Worm (Caenorhabditis elegans) whole organism, young adult: ENCODE measurements around the gene sulp-7.

ENCODE experiments used
- C17E4.6 ChIP-seq: fragments of 200-800 bp; sonication (Bioruptor generic); IDR thresholded peaks from 2 replicates; pipeline ENCODE4 v1.3.6; 2022; ENCODE audit warnings: missing genetic modification reagents, missing genetic modification characterization, missing compliant biosample characterization
- F22D6.2 ChIP-seq: sonication (generic microtip); optimal IDR thresholded peaks from 2 replicates; lab custom pipeline; 2016; ENCODE audit warnings: mild to moderate bottlenecking, missing genetic modification characterization, missing compliant biosample characterization
- F39B2.1 ChIP-seq: fragments of 200-800 bp; sonication (Bioruptor generic); IDR thresholded peaks from 2 replicates; pipeline ENCODE4 v1.3.6; 2022; ENCODE audit warnings: missing genetic modification reagents, missing genetic modification characterization, missing compliant biosample characterization
- T07F8.4 ChIP-seq: sonication (generic microtip); optimal IDR thresholded peaks from 2 replicates; lab custom pipeline; 2016; ENCODE audit warnings: mild to moderate bottlenecking, missing genetic modification characterization, moderate library complexity, missing compliant biosample characterization
- Y79H2A.3 ChIP-seq: fragments of 200-800 bp; sonication (Bioruptor generic); conservative IDR thresholded peaks from 2 replicates; pipeline ENCODE4 v1.3.6; 2022; ENCODE audit warnings: missing genetic modification reagents, missing genetic modification characterization, missing compliant biosample characterization
- ZK185.1 ChIP-seq: sonication (generic microtip); optimal IDR thresholded peaks from 2 replicates; lab custom pipeline; 2016; ENCODE audit warnings: mild to moderate bottlenecking, missing genetic modification characterization, missing compliant biosample characterization; ENCODE audit not compliant: poor library complexity, severe bottlenecking
- ama-1 ChIP-seq, 3 experiments: fragments of 150-350 bp in 1 of 3; sonication (generic microtip) in 2 of 3; optimal IDR thresholded peaks; 2 replicates each; lab custom pipeline; 2014 to 2018; ENCODE audit warnings: missing biosample characterization in 2 of 3, missing genetic modification characterization in 2 of 3, missing genetic modification reagents in 2 of 3
- aptf-2 ChIP-seq: fragments of 200-800 bp; sonication (Bioruptor generic); conservative IDR thresholded peaks from 2 replicates; pipeline ENCODE4 v1.3.6; 2022; ENCODE audit warnings: missing genetic modification reagents, missing genetic modification characterization, missing compliant biosample characterization
- athp-1 ChIP-seq: sonication (generic microtip); optimal IDR thresholded peaks from 2 replicates; lab custom pipeline; 2017; ENCODE audit warnings: mild to moderate bottlenecking, missing genetic modification characterization, missing compliant biosample characterization
- bed-1 ChIP-seq: fragments of 200-800 bp; sonication (Bioruptor generic); IDR thresholded peaks from 2 replicates; pipeline ENCODE4 v1.3.6; 2022; ENCODE audit warnings: missing genetic modification reagents, missing genetic modification characterization, missing compliant biosample characterization
- ceh-100 ChIP-seq: fragments of 200-800 bp; sonication (Bioruptor generic); IDR thresholded peaks from 2 replicates; pipeline ENCODE4 v1.3.6; 2022; ENCODE audit warnings: missing genetic modification reagents, missing genetic modification characterization, missing compliant biosample characterization
- ceh-58 ChIP-seq: fragments of 200-800 bp; sonication (Bioruptor generic); IDR thresholded peaks from 2 replicates; pipeline ENCODE4 v1.3.6; 2022; ENCODE audit warnings: missing genetic modification characterization, missing compliant biosample characterization
- die-1 ChIP-seq: sonication (generic microtip); optimal IDR thresholded peaks from 2 replicates; lab custom pipeline; 2016; ENCODE audit warnings: missing genotype, mild to moderate bottlenecking, missing genetic modification characterization, missing compliant biosample characterization
- egrh-3 ChIP-seq: fragments of 200-800 bp; sonication (Bioruptor generic); IDR thresholded peaks from 2 replicates; pipeline ENCODE4 v1.3.6; 2022; ENCODE audit warnings: missing genetic modification reagents, missing genetic modification characterization, missing compliant biosample characterization
- fkh-3 ChIP-seq: sonication (generic microtip); optimal IDR thresholded peaks from 2 replicates; lab custom pipeline; 2016; ENCODE audit warnings: mild to moderate bottlenecking, missing genetic modification characterization, missing compliant biosample characterization
- hmg-1.2 ChIP-seq: fragments of 200-800 bp; sonication (Bioruptor generic); IDR thresholded peaks from 2 replicates; pipeline ENCODE4 v1.3.6; 2022; ENCODE audit warnings: missing genetic modification reagents, missing genetic modification characterization, missing compliant biosample characterization
- let-607 ChIP-seq, 2 experiments: fragments of 200-800 bp in 1 of 2; sonication (Bioruptor generic) in 1 of 2; sonication (generic microtip) in 1 of 2; optimal IDR thresholded peaks; 2 replicates each; lab custom pipeline; 2016 to 2018; ENCODE audit warnings: mild to moderate bottlenecking in 2 of 2, missing compliant biosample characterization in 2 of 2, missing genetic modification characterization in 2 of 2, moderate library complexity in 2 of 2, missing genotype in 1 of 2
- lin-35 ChIP-seq, 3 experiments: fragments of 150-350 bp in 2 of 3; sonication (generic microtip) in 1 of 3; optimal IDR thresholded peaks; 2 replicates each; lab custom pipeline; 2014 to 2018; ENCODE audit warnings: missing biosample characterization in 3 of 3, missing genetic modification characterization in 3 of 3, missing genetic modification reagents in 3 of 3
- lin-40 ChIP-seq: sonication (generic microtip); optimal IDR thresholded peaks from 2 replicates; lab custom pipeline; 2016; ENCODE audit warnings: missing genetic modification characterization, mild to moderate bottlenecking, missing compliant biosample characterization, missing genotype, missing genetic modification reagents
- nfyb-1 ChIP-seq: fragments of 200-800 bp; sonication (Bioruptor generic); IDR thresholded peaks from 2 replicates; pipeline ENCODE4 v1.3.6; 2022; ENCODE audit warnings: missing genetic modification reagents, missing genetic modification characterization, missing compliant biosample characterization
- nhr-80 ChIP-seq: sonication (generic microtip); optimal IDR thresholded peaks from 2 replicates; lab custom pipeline; 2016; ENCODE audit warnings: missing genetic modification characterization, missing compliant biosample characterization
- rcor-1 ChIP-seq: fragments of 200-800 bp; sonication (Bioruptor generic); IDR thresholded peaks from 2 replicates; pipeline ENCODE4 v1.3.6; 2022; ENCODE audit warnings: missing genetic modification reagents, missing genetic modification characterization, missing compliant biosample characterization
- snpc-3.4 ChIP-seq: sonication (generic microtip); optimal IDR thresholded peaks from 2 replicates; lab custom pipeline; 2017; ENCODE audit warnings: missing genetic modification characterization, mild to moderate bottlenecking, missing compliant biosample characterization, antibody characterized with exemption, moderate library complexity, missing genotype, missing genetic modification reagents
- sptf-2 ChIP-seq: fragments of 200-800 bp; sonication (Bioruptor generic); optimal IDR thresholded peaks from 2 replicates; lab custom pipeline; 2018; ENCODE audit warnings: mild to moderate bottlenecking, missing genetic modification characterization, missing compliant biosample characterization
- tbp1 ChIP-seq: fragments of 200-800 bp; sonication (Bioruptor generic); optimal IDR thresholded peaks from 2 replicates; lab custom pipeline; 2018; ENCODE audit warnings: mild to moderate bottlenecking, missing genetic modification characterization, missing compliant biosample characterization
- tbx-9 ChIP-seq: sonication (generic microtip); optimal IDR thresholded peaks from 2 replicates; lab custom pipeline; 2016; ENCODE audit warnings: borderline replicate concordance, missing genetic modification characterization, inconsistent platforms, missing compliant biosample characterization
- unc-62 ChIP-seq: fragments of 150-350 bp; optimal IDR thresholded peaks from 2 replicates; lab custom pipeline; 2014; ENCODE audit warnings: missing biosample characterization, missing genetic modification reagents, missing genetic modification characterization
- zfh-2 ChIP-seq: fragments of 200-800 bp; sonication (Bioruptor generic); conservative IDR thresholded peaks from 2 replicates; pipeline ENCODE4 v1.3.6; 2022; ENCODE audit warnings: missing genetic modification reagents, missing genetic modification characterization, missing compliant biosample characterization
- ztf-28 ChIP-seq: fragments of 200-800 bp; sonication (Bioruptor generic); IDR thresholded peaks from 2 replicates; pipeline ENCODE4 v1.3.6; 2022; ENCODE audit warnings: missing genetic modification reagents, missing genetic modification characterization, missing compliant biosample characterization
- ztf-3 ChIP-seq: fragments of 200-800 bp; sonication (Bioruptor generic); optimal IDR thresholded peaks from 2 replicates; lab custom pipeline; 2018; ENCODE audit warnings: mild to moderate bottlenecking, missing genetic modification characterization, missing compliant biosample characterization

sulp-7 gene

DNA sequence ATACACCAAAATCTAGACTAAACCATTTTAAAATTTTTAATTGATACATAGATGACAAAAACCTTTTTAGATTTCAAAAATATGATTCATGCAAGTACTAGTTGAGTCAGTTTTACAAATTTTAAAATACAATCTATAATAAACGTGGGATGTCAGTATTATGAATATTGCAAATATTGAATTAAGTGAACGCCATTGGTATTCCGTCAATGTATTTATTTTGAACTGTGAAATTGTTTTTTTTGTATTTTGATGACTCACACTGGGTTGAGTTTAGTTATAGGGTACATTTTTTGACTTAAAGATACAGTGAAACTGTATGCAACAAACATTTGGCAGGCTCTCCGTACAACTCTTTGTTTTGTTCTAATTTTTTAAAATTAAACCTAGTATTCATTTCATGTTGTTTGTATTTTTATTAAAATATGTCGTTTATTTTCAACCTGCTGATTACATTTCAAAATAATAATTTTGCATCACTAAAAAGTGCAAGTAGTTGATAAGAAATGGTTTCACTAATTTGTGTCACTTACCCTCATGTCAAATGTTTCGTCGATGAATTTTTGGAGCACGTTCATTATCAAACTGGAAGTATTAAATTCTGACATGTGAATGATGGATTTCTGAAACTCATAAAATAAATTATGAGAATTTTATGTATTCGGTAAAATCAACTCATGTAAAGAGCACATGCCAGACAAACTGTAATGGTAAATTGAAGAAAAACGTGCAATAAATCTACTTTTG is 24.6 kb downstream of the sulp-7 start, which contains the start of gene W02H3.1:
Gene W02H3.1, minus strand, starts transcription at position 578 of the 747 bp plus-strand sequence.
- TF ChIP-seq unc-62 (peak; percentile 31), nhr-80 (peak; percentile 75), ceh-58 (no peak), let-607 (tag; optimal IDR thresholded peaks at IDR 0.05; lab: Kevin White, UChicago) (peak in 1 of 2 experiments; percentile 2), nfyb-1 (GFP tag; lab: Robert Waterston, UW) (no peak)

ce11 chrX:11107076-11107475 is 26.6 kb downstream of the sulp-7 start, which contains the start of gene clc-17:
TSS of gene clc-17 (plus strand) at chrX:11107376.
- TF ChIP-seq C17E4.6 = no peak
- TF ChIP-seq rcor-1 = no peak
- no peak for TF ChIP-seq ceh-100 (GFP tag; lab: Robert Waterston, UW)
- TF ChIP-seq die-1 (tag; lab: Kevin White, UChicago) = no peak
- no peak for TF ChIP-seq Y79H2A.3 (GFP tag; lab: Robert Waterston, UW)
- TF ChIP-seq ztf-28 (GFP tag; lab: Robert Waterston, UW) = no peak

- TF ChIP-seq lin-40 (tag; lab: Kevin White, UChicago) (no peak), Y79H2A.3 (GFP tag; lab: Robert Waterston, UW) (no peak), ztf-3 (GFP tag; lab: Kevin White, UChicago) (no peak), die-1 (tag; lab: Kevin White, UChicago) (no peak), aptf-2 (GFP tag; lab: Robert Waterston, UW) (no peak), snpc-3.4 (no peak), T07F8.4 (tag; lab: Kevin White, UChicago) (no peak), tbp1 (GFP tag; lab: Kevin White, UChicago) (no peak), ZK185.1 (tag; lab: Kevin White, UChicago) (no peak), unc-62 (no peak)
- TF ChIP-seq, all 124 proteins: peak for 0
Observed at ce11 chrX:11109200-11109599, 28.7 kb downstream of the sulp-7 start, which contains the start of gene grd-1. TSS of gene grd-1 (plus strand) at chrX:11109440.

DNA sequence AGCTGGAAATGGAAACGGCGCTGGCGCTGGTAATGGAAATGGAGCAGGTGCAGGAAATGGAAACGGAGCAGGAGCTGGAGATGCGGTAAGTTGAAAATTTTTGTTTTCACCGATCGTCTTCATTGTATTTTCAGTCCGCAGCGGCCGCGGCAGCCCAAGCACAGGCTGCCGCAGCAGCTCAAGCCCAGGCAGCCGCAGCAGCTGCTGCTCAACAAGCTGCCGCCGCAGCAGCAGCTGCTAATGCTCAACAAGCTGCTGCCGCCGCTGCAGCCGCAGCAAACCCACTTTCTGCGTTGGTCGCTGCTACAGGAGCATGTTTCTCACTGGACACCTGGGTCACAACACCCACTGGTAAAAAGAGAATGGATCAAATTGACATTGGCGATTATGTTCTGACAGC is 33.9 kb downstream of the sulp-7 start:
- TF ChIP-seq zfh-2 (GFP tag; lab: Robert Waterston, UW) (peak; percentile 90), ama-1 (optimal IDR thresholded peaks at IDR 0.05; lab: Kevin White, UChicago) (no peak), ama-1 (GFP tag; optimal IDR thresholded peaks at IDR 0.05; lab: Kevin White, UChicago) (no peak), hmg-1.2 (GFP tag; lab: Robert Waterston, UW) (no peak), egrh-3 (GFP tag; lab: Robert Waterston, UW) (peak; percentile 95), fkh-3 (tag; lab: Kevin White, UChicago) (peak; percentile 20), F39B2.1 (no peak), athp-1 (tag; lab: Kevin White, UChicago) (no peak)

ce11 chrX:11116723-11117122 is 36.2 kb downstream of the sulp-7 start, which contains the start of gene nlp-66:
TSS of gene nlp-66 (minus strand) at chrX:11116823.
- TF ChIP-seq F22D6.2 (tag; lab: Kevin White, UChicago) = no peak
- TF ChIP-seq lin-35 (GFP tag; optimal IDR thresholded peaks at IDR 0.05; lab: Kevin White, UChicago) = no peak
- no peak for TF ChIP-seq sptf-2 (GFP tag; lab: Kevin White, UChicago)
- no peak for TF ChIP-seq bed-1 (GFP tag; lab: Robert Waterston, UW)
- TF ChIP-seq tbx-9 (tag; lab: Kevin White, UChicago) = no peak
- no peak for TF ChIP-seq C17E4.6
- TF ChIP-seq, all 124 proteins: peak for 0
